Worm (Caenorhabditis elegans) whole organism, early embryonic: ENCODE data around the gene ints-11.

Source experiments
- B0310.2 ChIP-seq: sonication (generic microtip); optimal IDR thresholded peaks from 2 replicates; lab custom pipeline; 2016; ENCODE audit warnings: mild to moderate bottlenecking, missing genetic modification characterization, missing compliant biosample characterization
- F13C5.2 ChIP-seq: sonication (generic microtip); optimal IDR thresholded peaks from 2 replicates; lab custom pipeline; 2017; ENCODE audit warnings: mild to moderate bottlenecking, missing genetic modification characterization, inconsistent platforms, missing compliant biosample characterization
- aly-1 ChIP-seq: sonication (generic microtip); optimal IDR thresholded peaks from 2 replicates; lab custom pipeline; 2016; ENCODE audit warnings: missing genetic modification characterization, missing compliant biosample characterization
- ama-1 ChIP-seq: fragments of 150-350 bp; optimal IDR thresholded peaks from 2 replicates; lab custom pipeline; 2014
- ceh-13 ChIP-seq: fragments of 200-800 bp; sonication (Bioruptor generic); optimal IDR thresholded peaks from 2 replicates; lab custom pipeline; 2018; ENCODE audit warnings: mild to moderate bottlenecking, missing genetic modification characterization, missing compliant biosample characterization
- ceh-36 ChIP-seq: sonication (generic microtip); optimal IDR thresholded peaks from 2 replicates; lab custom pipeline; 2016; ENCODE audit warnings: missing genetic modification characterization, inconsistent platforms, missing compliant biosample characterization
- ets-7 ChIP-seq: sonication (generic microtip); optimal IDR thresholded peaks from 2 replicates; lab custom pipeline; 2016; ENCODE audit warnings: missing genotype, missing genetic modification characterization, missing compliant biosample characterization
- flt-1 ChIP-seq: fragments of 200-800 bp; sonication (Bioruptor generic); IDR thresholded peaks from 2 replicates; pipeline ENCODE4 v1.3.6; 2022; ENCODE audit warnings: missing genetic modification characterization, missing compliant biosample characterization
- hmbx-1 ChIP-seq: sonication (generic microtip); optimal IDR thresholded peaks from 2 replicates; lab custom pipeline; 2016; ENCODE audit warnings: mild to moderate bottlenecking, missing genetic modification characterization, missing compliant biosample characterization
- hmg-4 ChIP-seq: fragments of 200-800 bp; sonication (Bioruptor generic); optimal IDR thresholded peaks from 2 replicates; lab custom pipeline; 2018; ENCODE audit warnings: mild to moderate bottlenecking, missing genetic modification characterization, missing compliant biosample characterization
- hnd-1 ChIP-seq: sonication (generic microtip); optimal IDR thresholded peaks from 2 replicates; lab custom pipeline; 2016; ENCODE audit warnings: missing genetic modification characterization, missing compliant biosample characterization
- pes-1 ChIP-seq: fragments of 200-800 bp; sonication (Bioruptor generic); IDR thresholded peaks from 2 replicates; pipeline ENCODE4 v1.3.6; 2022; ENCODE audit warnings: missing genetic modification reagents, missing genetic modification characterization, missing compliant biosample characterization
- scrt-1 ChIP-seq: fragments of 200-800 bp; sonication (Bioruptor generic); IDR thresholded peaks from 2 replicates; pipeline ENCODE4 v1.3.6; 2022; ENCODE audit warnings: missing genetic modification characterization, missing compliant biosample characterization
- sea-1 ChIP-seq: fragments of 200-800 bp; sonication (Bioruptor generic); conservative IDR thresholded peaks from 2 replicates; pipeline ENCODE4 v1.3.6; 2022; ENCODE audit warnings: missing genetic modification characterization, missing compliant biosample characterization
- tbx-11 ChIP-seq: fragments of 200-800 bp; sonication (Bioruptor generic); IDR thresholded peaks from 2 replicates; pipeline ENCODE4 v1.3.6; 2022; ENCODE audit warnings: missing genetic modification characterization, missing compliant biosample characterization
- tbx-37 ChIP-seq: fragments of 200-800 bp; sonication (Bioruptor generic); conservative IDR thresholded peaks from 2 replicates; pipeline ENCODE4 v1.3.6; 2022; ENCODE audit warnings: missing genetic modification reagents, missing genetic modification characterization, missing compliant biosample characterization
- tra-4 ChIP-seq: sonication (generic microtip); optimal IDR thresholded peaks from 2 replicates; lab custom pipeline; 2017; ENCODE audit warnings: missing genetic modification characterization, missing compliant biosample characterization

The ints-11 gene

DNA sequence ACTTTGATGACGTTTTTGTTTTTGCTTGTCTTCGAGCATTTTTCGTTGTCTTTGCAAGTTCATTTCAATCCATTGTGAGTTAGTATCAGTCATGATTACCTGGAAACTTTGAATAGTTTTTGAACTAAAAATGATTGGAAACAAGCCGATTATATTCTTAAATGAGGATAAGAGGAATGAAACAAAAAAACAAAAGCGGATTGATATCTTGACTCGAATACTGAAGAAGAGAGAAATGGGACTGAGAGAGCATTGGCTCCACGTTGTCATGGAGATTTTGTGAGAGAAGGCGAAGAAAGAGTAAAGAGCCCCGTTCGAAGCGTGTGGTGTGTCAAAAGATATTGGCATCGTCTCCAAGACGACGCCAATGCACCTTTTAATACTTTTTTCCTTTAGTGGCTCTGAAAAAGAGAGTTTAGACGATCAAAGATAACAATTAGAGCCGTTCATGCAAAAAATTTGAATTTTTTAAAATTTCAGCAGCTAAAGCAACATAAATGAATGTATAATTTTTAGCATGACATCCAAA lies 13.6 kb upstream of the ints-11 start, which contains the start of the genes tub-1 and tmem-138:
TSS of gene tub-1 (minus strand) at position 101 of the 529 bp plus-strand sequence.
TSS of gene tmem-138 (plus strand) at position 479 of the 529 bp plus-strand sequence.
- TF ChIP-seq tbx-11 (GFP tag; lab: Robert Waterston, UW) (no peak), flt-1 (GFP tag; lab: Robert Waterston, UW) (no peak), ceh-36 (tag; lab: Kevin White, UChicago) (no peak), aly-1 (tag; lab: Kevin White, UChicago) (no peak), tbx-37 (GFP tag; lab: Robert Waterston, UW) (no peak), hnd-1 (tag; lab: Kevin White, UChicago) (no peak), B0310.2 (tag; lab: Kevin White, UChicago) (no peak), pes-1 (no peak), hmbx-1 (tag; lab: Kevin White, UChicago) (no peak), tra-4 (no peak), ama-1 (lab: Kevin White, UChicago) (no peak), ceh-13 (GFP tag; lab: Kevin White, UChicago) (no peak)

DNA sequence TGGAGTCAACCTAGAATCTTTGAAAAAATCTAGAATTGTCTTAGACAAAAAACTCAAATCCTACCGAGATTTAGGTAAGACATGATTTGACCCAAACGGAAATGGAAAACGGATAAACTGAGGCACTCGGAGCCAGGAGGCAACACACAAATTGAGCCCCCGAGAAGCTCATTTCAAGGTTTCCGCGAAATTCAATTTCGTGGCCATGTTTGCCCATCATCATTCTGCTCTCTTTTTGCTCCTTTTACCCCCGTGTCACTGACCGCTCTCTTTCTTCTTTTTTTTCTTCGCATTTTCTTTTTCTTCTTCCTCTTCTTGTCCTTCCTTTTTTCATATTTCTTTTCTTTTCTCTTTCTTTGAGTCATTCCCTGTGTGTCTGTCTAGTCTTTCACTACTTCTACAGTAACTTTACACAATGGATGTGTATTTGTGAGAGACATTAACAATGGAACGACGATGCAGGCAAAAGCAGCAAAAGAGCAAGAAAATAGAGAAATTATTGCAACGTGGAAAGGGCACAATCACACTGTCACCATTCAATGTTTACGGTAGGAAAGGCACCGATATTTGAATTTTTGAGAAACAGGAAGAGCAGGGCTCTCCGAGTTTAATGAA lies 9.5 kb upstream of the ints-11 start:
- TF ChIP-seq hnd-1 (tag; lab: Kevin White, UChicago) (no peak), flt-1 (GFP tag; lab: Robert Waterston, UW) (no peak), scrt-1 (GFP tag; lab: Robert Waterston, UW) (no peak), B0310.2 (tag; lab: Kevin White, UChicago) (no peak), F13C5.2 (tag; lab: Kevin White, UChicago) (no peak), hmg-4 (no peak), sea-1 (GFP tag; lab: Robert Waterston, UW) (no peak), tra-4 (no peak), ets-7 (tag; lab: Kevin White, UChicago) (no peak), ceh-36 (tag; lab: Kevin White, UChicago) (no peak), pes-1 (no peak), tbx-11 (GFP tag; lab: Robert Waterston, UW) (no peak), hmbx-1 (tag; lab: Kevin White, UChicago) (no peak), aly-1 (tag; lab: Kevin White, UChicago) (no peak), ceh-13 (GFP tag; lab: Kevin White, UChicago) (no peak), ama-1 (lab: Kevin White, UChicago) (no peak)

DNA sequence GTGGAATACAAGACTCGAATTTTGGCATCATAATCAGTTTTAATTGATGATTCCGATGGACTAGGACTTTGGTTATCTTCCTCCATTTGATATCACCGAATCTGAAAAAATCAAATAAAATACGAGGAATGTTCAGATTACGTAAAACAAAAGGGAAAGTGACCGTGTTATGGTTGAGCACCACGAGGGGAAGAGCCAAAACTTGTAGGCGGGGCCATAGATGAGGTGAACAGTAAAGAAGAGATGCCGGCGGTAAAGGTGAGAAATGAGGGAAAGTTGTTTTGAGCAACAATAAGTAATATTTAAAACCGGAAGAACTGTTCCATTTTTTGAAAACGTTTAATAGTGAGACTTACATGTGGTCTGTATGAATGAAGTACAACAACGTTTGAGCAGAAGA lies 6.7 kb upstream of the ints-11 start, which contains the start of gene F10B5.3:
TSS of gene F10B5.3 (minus strand) at position 101 of the 400 bp plus-strand sequence.
- TF ChIP-seq flt-1 (GFP tag; lab: Robert Waterston, UW), result no peak
- no peak for TF ChIP-seq ama-1 (lab: Kevin White, UChicago)
- TF ChIP-seq ets-7 (tag; lab: Kevin White, UChicago), result no peak

DNA sequence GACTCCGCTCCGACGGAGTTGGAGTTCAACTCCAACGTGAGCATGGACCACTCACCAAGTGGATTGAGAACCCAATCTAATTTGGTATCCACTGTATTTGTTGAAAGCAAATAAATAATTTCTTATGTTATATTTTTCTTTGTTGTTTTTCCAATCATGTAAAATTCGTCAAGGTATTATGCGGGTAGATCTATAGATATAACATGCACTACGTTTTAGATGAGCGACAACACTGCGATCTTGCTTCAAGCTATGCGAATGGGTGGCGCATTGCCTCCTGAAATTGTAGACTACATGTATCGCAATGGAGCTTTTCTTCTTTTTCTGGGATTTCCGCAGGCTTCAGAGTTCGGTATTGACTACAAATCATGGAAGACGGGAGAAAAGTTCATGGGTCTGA lies 1.3 kb upstream of the ints-11 start, which contains the start of gene F10B5.2:
TSS of gene F10B5.2 (plus strand) at position 220 of the 400 bp plus-strand sequence.
- TF ChIP-seq hmbx-1 (tag; lab: Kevin White, UChicago) (no peak), tbx-11 (GFP tag; lab: Robert Waterston, UW) (no peak), sea-1 (GFP tag; lab: Robert Waterston, UW) (no peak), hnd-1 (tag; lab: Kevin White, UChicago) (no peak), tbx-37 (GFP tag; lab: Robert Waterston, UW) (no peak), ceh-36 (tag; lab: Kevin White, UChicago) (no peak), ets-7 (tag; lab: Kevin White, UChicago) (no peak), B0310.2 (tag; lab: Kevin White, UChicago) (no peak), scrt-1 (GFP tag; lab: Robert Waterston, UW) (no peak), aly-1 (tag; lab: Kevin White, UChicago) (no peak), tra-4 (no peak), flt-1 (GFP tag; lab: Robert Waterston, UW) (no peak), hmg-4 (no peak), pes-1 (no peak), F13C5.2 (tag; lab: Kevin White, UChicago) (no peak)

DNA sequence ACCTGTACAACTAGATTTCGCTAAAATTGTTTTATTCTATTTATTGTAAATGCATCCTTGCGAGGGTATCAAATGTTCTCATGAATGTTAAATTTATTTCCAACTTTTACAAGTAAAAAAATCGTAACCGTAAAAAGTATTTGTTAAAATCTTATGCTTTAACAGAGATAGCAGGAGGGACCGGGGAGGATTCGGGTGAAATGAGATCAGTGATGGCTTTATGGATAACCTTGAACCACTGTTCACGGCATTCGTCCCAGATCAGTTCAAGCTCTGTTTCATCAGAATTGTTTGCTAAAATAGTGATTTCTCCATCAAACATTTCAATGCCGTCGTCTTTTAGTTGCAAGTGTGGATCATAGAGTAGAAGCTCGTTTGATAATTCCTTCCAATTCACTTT lies 2.1 kb downstream of the ints-11 start:
- TF ChIP-seq B0310.2 (tag; lab: Kevin White, UChicago) (no peak), pes-1 (no peak), ama-1 (lab: Kevin White, UChicago) (no peak), tbx-37 (GFP tag; lab: Robert Waterston, UW) (no peak), tbx-11 (GFP tag; lab: Robert Waterston, UW) (no peak), ets-7 (tag; lab: Kevin White, UChicago) (no peak), tra-4 (no peak), hmg-4 (no peak), hmbx-1 (tag; lab: Kevin White, UChicago) (no peak), flt-1 (GFP tag; lab: Robert Waterston, UW) (no peak), ceh-36 (tag; lab: Kevin White, UChicago) (no peak), scrt-1 (GFP tag; lab: Robert Waterston, UW) (no peak), aly-1 (tag; lab: Kevin White, UChicago) (no peak)

DNA sequence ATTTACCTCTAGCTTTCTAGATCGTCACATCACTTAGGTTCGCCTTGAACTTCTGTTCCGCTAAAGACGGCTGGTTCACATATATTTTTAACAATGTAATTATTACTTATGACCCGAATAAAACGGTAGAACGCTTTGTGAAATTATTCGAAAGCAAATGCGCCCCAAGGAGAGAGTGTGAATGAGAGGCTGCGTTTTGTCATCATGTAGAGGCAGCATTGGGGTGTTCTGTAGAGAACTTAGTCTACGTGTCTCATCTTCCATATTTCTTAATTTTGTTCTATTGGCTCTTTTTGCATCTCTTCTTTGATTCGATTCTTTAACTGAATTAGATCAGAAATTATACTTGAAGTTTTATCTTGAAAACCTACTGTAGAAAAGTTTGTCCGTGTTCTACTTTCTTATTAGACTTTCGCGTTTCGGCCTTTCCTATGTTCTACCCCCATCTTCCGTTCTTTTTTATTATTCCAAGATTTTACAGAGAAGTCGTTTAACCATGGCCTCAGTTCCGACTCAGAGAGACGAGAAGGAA lies 5.2 kb downstream of the ints-11 start, which contains the start of gene cdc-48.2:
TSS of gene cdc-48.2 (plus strand) at position 482 of the 532 bp plus-strand sequence.
- TF ChIP-seq hnd-1 (tag; lab: Kevin White, UChicago) (no peak), ceh-36 (tag; lab: Kevin White, UChicago) (no peak), sea-1 (GFP tag; lab: Robert Waterston, UW) (no peak), tbx-11 (GFP tag; lab: Robert Waterston, UW) (no peak), ama-1 (lab: Kevin White, UChicago) (no peak), F13C5.2 (tag; lab: Kevin White, UChicago) (no peak)
